Fruit fly (Drosophila melanogaster) whole organism, embryonic: Measurements from ENCODE around the gene mora.

ENCODE experiments used
- Atf3 ChIP-seq: fragments of 200-800 bp; sonication (Bioruptor generic); optimal IDR thresholded peaks from 3 replicates; lab custom pipeline; 2016; ENCODE audit warnings: missing biosample characterization, missing genetic modification characterization
- CG10979 ChIP-seq: fragments of 200-800 bp; sonication (Bioruptor generic); optimal IDR thresholded peaks from 2 replicates; lab custom pipeline; 2018; ENCODE audit warnings: missing biosample characterization, mild to moderate bottlenecking, missing genetic modification characterization, moderate library complexity
- CG12299 ChIP-seq: fragments of 200-800 bp; sonication (Bioruptor generic); optimal IDR thresholded peaks from 2 replicates; lab custom pipeline; 2018; ENCODE audit warnings: missing biosample characterization, mild to moderate bottlenecking, missing genetic modification characterization
- CG12391 ChIP-seq: fragments of 200-800 bp; sonication (Bioruptor generic); optimal IDR thresholded peaks from 3 replicates; lab custom pipeline; 2018; ENCODE audit warnings: missing biosample characterization, mild to moderate bottlenecking, missing genetic modification characterization, moderate library complexity
- CG14710 ChIP-seq: fragments of 200-800 bp; sonication (Bioruptor generic); optimal IDR thresholded peaks from 3 replicates; lab custom pipeline; 2019; ENCODE audit warnings: missing biosample characterization, mild to moderate bottlenecking, missing genetic modification characterization, moderate library complexity
- CG15073 ChIP-seq: fragments of 200-800 bp; sonication (Bioruptor generic); optimal IDR thresholded peaks from 2 replicates; lab custom pipeline; 2016; ENCODE audit warnings: missing biosample characterization, missing genetic modification characterization
- CG1647 ChIP-seq: fragments of 200-800 bp; sonication (Bioruptor generic); optimal IDR thresholded peaks from 3 replicates; lab custom pipeline; 2016; ENCODE audit warnings: missing biosample characterization, missing genetic modification characterization
- CG16813 ChIP-seq: fragments of 200-800 bp; sonication (Bioruptor generic); IDR thresholded peaks from 3 replicates; pipeline ENCODE4 v1.3.6; 2022; ENCODE audit warnings: missing biosample characterization, missing genetic modification characterization; ENCODE audit not compliant: partially characterized antibody
- CG17385 ChIP-seq: fragments of 200-800 bp; sonication (Bioruptor generic); optimal IDR thresholded peaks from 3 replicates; lab custom pipeline; 2018; ENCODE audit warnings: missing biosample characterization, mild to moderate bottlenecking, missing genetic modification characterization
- CG1832 ChIP-seq: fragments of 200-800 bp; sonication (Bioruptor generic); optimal IDR thresholded peaks from 2 replicates; lab custom pipeline; 2017; ENCODE audit warnings: missing biosample characterization, mild to moderate bottlenecking, missing genetic modification characterization, inconsistent platforms
- CG33557 ChIP-seq: fragments of 200-800 bp; sonication (Bioruptor generic); optimal IDR thresholded peaks from 2 replicates; lab custom pipeline; 2019; ENCODE audit warnings: missing biosample characterization, mild to moderate bottlenecking, missing genetic modification characterization, moderate library complexity
- CG34224 ChIP-seq: fragments of 200-800 bp; sonication (Bioruptor generic); IDR thresholded peaks from 3 replicates; pipeline ENCODE4 v1.3.6; 2022; ENCODE audit warnings: missing biosample characterization, missing genetic modification characterization; ENCODE audit not compliant: partially characterized antibody
- CG4328 ChIP-seq: fragments of 200-800 bp; sonication (Bioruptor generic); optimal IDR thresholded peaks from 3 replicates; lab custom pipeline; 2017; ENCODE audit warnings: missing biosample characterization, missing genetic modification reagents, missing genetic modification characterization
- CG5180 ChIP-seq: fragments of 200-800 bp; sonication (Bioruptor generic); optimal IDR thresholded peaks from 3 replicates; lab custom pipeline; 2017; ENCODE audit warnings: missing biosample characterization, missing genetic modification characterization, mild to moderate bottlenecking, moderate library complexity, missing genetic modification reagents
- CG5953 ChIP-seq: fragments of 200-800 bp; sonication (Bioruptor generic); IDR thresholded peaks from 2 replicates; pipeline ENCODE4 v1.3.6; 2022; ENCODE audit warnings: missing biosample characterization, missing genetic modification characterization
- CG6272 ChIP-seq: fragments of 200-800 bp; sonication (Bioruptor generic); IDR thresholded peaks from 2 replicates; pipeline ENCODE4 v1.3.6; 2022; ENCODE audit warnings: missing biosample characterization, missing genetic modification characterization
- CG6791 ChIP-seq: fragments of 200-800 bp; sonication (Bioruptor generic); IDR thresholded peaks from 3 replicates; pipeline ENCODE4 v1.3.6; 2022; ENCODE audit warnings: missing biosample characterization, missing genetic modification characterization; ENCODE audit not compliant: partially characterized antibody
- CG7786 ChIP-seq: fragments of 200-800 bp; sonication (Bioruptor generic); optimal IDR thresholded peaks from 2 replicates; lab custom pipeline; 2016; ENCODE audit warnings: missing biosample characterization, missing genetic modification characterization
- CG9437 ChIP-seq: fragments of 200-800 bp; sonication (Bioruptor generic); optimal IDR thresholded peaks from 2 replicates; lab custom pipeline; 2018; ENCODE audit warnings: missing biosample characterization, mild to moderate bottlenecking, missing genetic modification characterization
- Camta ChIP-seq: fragments of 200-800 bp; sonication (Bioruptor generic); optimal IDR thresholded peaks from 2 replicates; lab custom pipeline; 2016; ENCODE audit warnings: missing biosample characterization, missing genetic modification characterization
- Gug ChIP-seq: fragments of 200-800 bp; sonication (Bioruptor generic); IDR thresholded peaks from 4 replicates; pipeline ENCODE4 v1.3.6; 2022; ENCODE audit warnings: missing biosample characterization, missing genetic modification characterization
- MBD-R2 ChIP-seq: fragments of 200-800 bp; sonication (Bioruptor generic); IDR thresholded peaks from 2 replicates; pipeline ENCODE4 v1.3.6; 2022; ENCODE audit warnings: missing biosample characterization, missing genetic modification characterization
- NFAT ChIP-seq: fragments of 200-800 bp; sonication (Bioruptor generic); IDR thresholded peaks from 2 replicates; pipeline ENCODE4 v1.3.6; 2022; ENCODE audit warnings: missing biosample characterization, missing genetic modification characterization
- Neu2 ChIP-seq: fragments of 200-800 bp; sonication (Bioruptor generic); optimal IDR thresholded peaks from 3 replicates; lab custom pipeline; 2016; ENCODE audit warnings: missing biosample characterization, missing genetic modification characterization, borderline replicate concordance
- NfI ChIP-seq: fragments of 200-800 bp; sonication (Bioruptor generic); optimal IDR thresholded peaks from 3 replicates; lab custom pipeline; 2018; ENCODE audit warnings: missing biosample characterization, mild to moderate bottlenecking, missing genetic modification characterization, moderate library complexity
- PHDP ChIP-seq: fragments of 200-800 bp; sonication (Bioruptor generic); optimal IDR thresholded peaks from 3 replicates; lab custom pipeline; 2018; ENCODE audit warnings: missing biosample characterization, mild to moderate bottlenecking, missing genetic modification characterization, moderate library complexity
- Ptx1 ChIP-seq: fragments of 200-800 bp; sonication (Bioruptor generic); IDR thresholded peaks from 2 replicates; pipeline ENCODE4 v1.3.6; 2022; ENCODE audit warnings: missing biosample characterization, missing genetic modification characterization
- Six4 ChIP-seq: fragments of 200-800 bp; sonication (Bioruptor generic); optimal IDR thresholded peaks from 2 replicates; lab custom pipeline; 2016; ENCODE audit warnings: missing biosample characterization, missing genetic modification characterization
- corto ChIP-seq: fragments of 200-800 bp; sonication (Bioruptor generic); optimal IDR thresholded peaks from 2 replicates; lab custom pipeline; 2016; ENCODE audit warnings: missing biosample characterization, mild to moderate bottlenecking, missing genetic modification characterization, moderate library complexity
- cwo ChIP-seq: fragments of 200-800 bp; sonication (Bioruptor generic); optimal IDR thresholded peaks from 3 replicates; lab custom pipeline; 2017; ENCODE audit warnings: missing biosample characterization, missing genetic modification characterization, mild to moderate bottlenecking, moderate library complexity, missing genetic modification reagents
- da ChIP-seq: fragments of 200-800 bp; sonication (Bioruptor generic); optimal IDR thresholded peaks from 2 replicates; lab custom pipeline; 2016; ENCODE audit warnings: missing biosample characterization, missing genetic modification characterization
- dpn ChIP-seq, 2 experiments: fragments of 200-800 bp; sonication (Bioruptor generic); optimal IDR thresholded peaks; 3 replicates each; lab custom pipeline; 2016; ENCODE audit warnings: missing biosample characterization in 2 of 2, missing genetic modification characterization in 2 of 2
- fd64A ChIP-seq: fragments of 200-800 bp; sonication (Bioruptor generic); optimal IDR thresholded peaks from 3 replicates; lab custom pipeline; 2018; ENCODE audit warnings: missing biosample characterization, mild to moderate bottlenecking, missing genetic modification characterization
- fru ChIP-seq: fragments of >200 bp; optimal IDR thresholded peaks from 2 replicates; lab custom pipeline; 2017
- jing ChIP-seq: fragments of 200-800 bp; sonication (Bioruptor generic); optimal IDR thresholded peaks from 2 replicates; lab custom pipeline; 2018; ENCODE audit warnings: missing biosample characterization, mild to moderate bottlenecking, missing genetic modification characterization
- knrl ChIP-seq: fragments of 200-800 bp; sonication (Bioruptor generic); IDR thresholded peaks from 3 replicates; pipeline ENCODE4 v1.3.6; 2022; ENCODE audit warnings: missing biosample characterization, missing genetic modification characterization; ENCODE audit not compliant: partially characterized antibody
- pan ChIP-seq, 4 experiments: fragments of >200 bp in 3 of 4; fragments of 200-800 bp in 1 of 4; sonication (Bioruptor generic) in 1 of 4; optimal IDR thresholded peaks in 3 of 4; IDR thresholded peaks in 1 of 4; 2 replicates each; pipeline versions ENCODE4 v1.3.6 to Lab custom; 2017 to 2022; ENCODE audit warnings: missing biosample characterization in 2 of 4, missing genetic modification characterization in 2 of 4, mixed read lengths in 1 of 4
- phol ChIP-seq: fragments of 200-800 bp; sonication (Bioruptor generic); optimal IDR thresholded peaks from 3 replicates; lab custom pipeline; 2018; ENCODE audit warnings: missing biosample characterization, mild to moderate bottlenecking, missing genetic modification characterization, moderate library complexity
- pum ChIP-seq: fragments of 200-800 bp; sonication (Bioruptor generic); optimal IDR thresholded peaks from 2 replicates; lab custom pipeline; 2016; ENCODE audit warnings: missing biosample characterization, missing genetic modification characterization
- repo ChIP-seq: fragments of 200-800 bp; sonication (Bioruptor generic); optimal IDR thresholded peaks from 2 replicates; lab custom pipeline; 2016; ENCODE audit warnings: missing biosample characterization, missing genetic modification characterization
- slp2 ChIP-seq: fragments of 200-800 bp; sonication (Bioruptor generic); optimal IDR thresholded peaks from 2 replicates; lab custom pipeline; 2016; ENCODE audit warnings: missing biosample characterization, missing genetic modification characterization
- sr ChIP-seq: fragments of 200-800 bp; sonication (Bioruptor generic); IDR thresholded peaks from 3 replicates; pipeline ENCODE4 v1.3.6; 2022; ENCODE audit warnings: missing biosample characterization, missing genetic modification characterization
- tio ChIP-seq: fragments of 200-800 bp; sonication (Bioruptor generic); optimal IDR thresholded peaks from 2 replicates; lab custom pipeline; 2017; ENCODE audit warnings: missing biosample characterization, missing genetic modification characterization, inconsistent platforms
- tna ChIP-seq: fragments of 200-800 bp; sonication (Bioruptor generic); IDR thresholded peaks from 2 replicates; pipeline ENCODE4 v1.3.6; 2022; ENCODE audit warnings: missing biosample characterization, missing genetic modification characterization; ENCODE audit not compliant: partially characterized antibody
- vnd ChIP-seq: fragments of 200-800 bp; sonication (Bioruptor generic); IDR thresholded peaks from 3 replicates; pipeline ENCODE4 v1.3.6; 2022; ENCODE audit warnings: missing biosample characterization, missing genetic modification characterization; ENCODE audit not compliant: partially characterized antibody
- wor ChIP-seq: fragments of 200-800 bp; sonication (Bioruptor generic); IDR thresholded peaks from 2 replicates; pipeline ENCODE4 v1.3.6; 2022; ENCODE audit warnings: missing biosample characterization, missing genetic modification characterization
- z ChIP-seq: fragments of 200-800 bp; sonication (Bioruptor generic); IDR thresholded peaks from 3 replicates; pipeline ENCODE4 v1.3.6; 2022; ENCODE audit warnings: missing biosample characterization, missing genetic modification characterization

Gene mora

dm6 chr3R:24151924-24152809, 34.0 kb upstream of the mora start, which contains the start of the genes p38a and CG6178 (continued):
- TF ChIP-seq NfI (GFP tag; lab: Kevin White, UChicago) (peak; percentile 98), CG14710 (tag; lab: Kevin White, UChicago) (peak; percentile 97), CG5180 (GFP tag; lab: Kevin White, UChicago) (peak; percentile 84), CG34224 (GFP tag; lab: Robert Waterston, UW) (0 out of 3 replicates have a peak, but pooled peaks have one; percentile 25), repo (GFP tag; lab: Kevin White, UChicago) (no peak), z (GFP tag; lab: Robert Waterston, UW) (peak; percentile 43; the same call in 1 of the 3 replicates), cwo (GFP tag; lab: Kevin White, UChicago) (peak; percentile 96), CG12299 (tag; lab: Kevin White, UChicago) (peak; percentile 94), wor (GFP tag; lab: Robert Waterston, UW) (peak; percentile 96), slp2 (GFP tag; lab: Kevin White, UChicago) (peak; percentile 47), CG15073 (GFP tag; lab: Kevin White, UChicago) (peak; percentile 61), da (GFP tag; lab: Kevin White, UChicago) (no peak), Ptx1 (GFP tag; lab: Robert Waterston, UW) (peak; percentile 99), CG1832 (no peak), tio (GFP tag; lab: Kevin White, UChicago) (peak; percentile 92), vnd (GFP tag; lab: Robert Waterston, UW) (no peak), dpn (GFP tag; optimal IDR thresholded peaks at IDR 0.05; lab: Kevin White, UChicago) (peak; percentile 51 to 94), CG10979 (tag; lab: Kevin White, UChicago) (peak; percentile 97), Six4 (peak; percentile 84), pum (GFP tag; lab: Kevin White, UChicago) (peak; percentile 35), MBD-R2 (GFP tag; lab: Robert Waterston, UW) (peak; percentile 81), tna (GFP tag; lab: Robert Waterston, UW) (no peak), CG1647 (GFP tag; lab: Kevin White, UChicago) (peak; percentile 24), CG9437 (peak; percentile 96), CG12391 (peak; percentile 98), knrl (no peak), fd64A (GFP tag; lab: Kevin White, UChicago) (peak; percentile 55), CG5953 (GFP tag; lab: Robert Waterston, UW) (peak; percentile 94), corto (GFP tag; lab: Kevin White, UChicago) (peak; percentile 81), phol (tag; lab: Kevin White, UChicago) (peak; percentile 98), sr (peak; percentile 68; the same call in 2 of the 3 replicates), jing (GFP tag; lab: Kevin White, UChicago) (peak; percentile 82), Camta (GFP tag; lab: Kevin White, UChicago) (peak; percentile 33), Neu2 (GFP tag; lab: Kevin White, UChicago) (no peak), CG7786 (GFP tag; lab: Kevin White, UChicago) (peak; percentile 67), pan (optimal IDR thresholded peaks at IDR 0.05; lab: Kevin White, UChicago) (no peak), pan (GFP tag; optimal IDR thresholded peaks at IDR 0.05 in 1 of 2, IDR thresholded peaks at IDR 0.05 in 1 of 2) (peak in 1 of 2 experiments; percentile 97), NFAT (GFP tag; lab: Robert Waterston, UW) (peak; percentile 95), fru (no peak), PHDP (peak; percentile 98), CG17385 (GFP tag; lab: Kevin White, UChicago) (peak; percentile 94), CG4328 (GFP tag; lab: Kevin White, UChicago) (peak; percentile 95), CG33557 (peak; percentile 84), CG16813 (GFP tag; lab: Robert Waterston, UW) (no peak), Gug (GFP tag; lab: Robert Waterston, UW) (peak; percentile 95), Atf3 (GFP tag; lab: Kevin White, UChicago) (peak; percentile 26), CG6272 (GFP tag; lab: Robert Waterston, UW) (peak; percentile 94), CG6791 (0 out of 3 replicates have a peak, but pooled peaks have one; percentile 51)
